Fruit fly (Drosophila melanogaster): ENCODE results near the gene CG2310.

The CG2310 gene

DNA sequence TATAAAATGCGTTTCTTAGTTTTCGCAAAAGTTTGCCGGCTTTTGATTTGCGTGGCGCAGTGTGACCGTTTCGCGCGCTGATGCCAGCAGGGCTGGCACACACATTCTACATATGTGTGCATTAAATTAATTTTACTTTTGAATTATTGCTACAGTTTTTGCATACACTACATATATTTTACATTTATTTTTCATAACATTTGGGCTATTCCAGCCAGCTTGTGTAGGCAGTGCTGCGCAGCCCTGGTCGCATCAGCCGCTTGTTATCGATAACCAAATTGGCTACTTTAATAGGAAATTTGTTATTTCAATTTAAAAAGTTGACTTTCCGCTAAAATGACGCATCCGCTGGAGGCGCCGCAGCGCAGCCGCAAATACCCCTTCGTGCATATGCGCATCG lies 4.1 kb downstream of the CG2310 start, which contains the start of the genes CG2321 and CG2006 (continued):
- no peak for TF ChIP-seq NC2α (GFP tag; optimal IDR thresholded peaks at IDR 0.05)
- TF ChIP-seq Trl (optimal IDR thresholded peaks at IDR 0.05): no peak
- TF ChIP-seq Trl (GFP tag; optimal IDR thresholded peaks at IDR 0.05): peak; percentile 66
- no peak for TF ChIP-seq Neu2 (GFP tag; optimal IDR thresholded peaks at IDR 0.05; ENCODE audit: borderline replicate concordance)
- TF ChIP-seq CG10209 (GFP tag; optimal IDR thresholded peaks at IDR 0.05): no peak
- TF ChIP-seq PHDP (tag; optimal IDR thresholded peaks at IDR 0.05): peak; percentile 45
- peak; percentile 32 for TF ChIP-seq CG7271 (tag; optimal IDR thresholded peaks at IDR 0.05)
- no peak for TF ChIP-seq Mes4 (GFP tag; optimal IDR thresholded peaks at IDR 0.05)
- peak; percentile 40 for TF ChIP-seq CG18764 (GFP tag; optimal IDR thresholded peaks at IDR 0.05)
- no peak for TF ChIP-seq CG2889 (GFP tag; IDR thresholded peaks at IDR 0.05)
- no peak for TF ChIP-seq aop (GFP tag; IDR thresholded peaks at IDR 0.05)
- peak; percentile 11 for TF ChIP-seq Max (GFP tag; optimal IDR thresholded peaks at IDR 0.05)
- TF ChIP-seq gcm (GFP tag; optimal IDR thresholded peaks at IDR 0.05): no peak
- TF ChIP-seq rib (GFP tag; IDR thresholded peaks at IDR 0.05): peak; percentile 92
- no peak for TF ChIP-seq CG11398 (GFP tag; optimal IDR thresholded peaks at IDR 0.05)
- peak; percentile 65 for TF ChIP-seq CG8765 (GFP tag; IDR thresholded peaks at IDR 0.05)
- TF ChIP-seq Ets65A (GFP tag): no peak
- TF ChIP-seq sob (GFP tag; IDR thresholded peaks at IDR 0.05): peak; percentile 55
- TF ChIP-seq E2f1 (GFP tag; IDR thresholded peaks at IDR 0.05): peak; percentile 46; the same call in 1 of the 2 replicates
- 0 out of 2 replicates have a peak, but pooled peaks have one; percentile 34 for TF ChIP-seq danr (GFP tag; IDR thresholded peaks at IDR 0.05)
- TF ChIP-seq wdn (GFP tag; IDR thresholded peaks at IDR 0.05): no peak
- no peak for TF ChIP-seq hkb (optimal IDR thresholded peaks at IDR 0.05)
- TF ChIP-seq hkb (GFP tag; IDR thresholded peaks at IDR 0.05): peak; percentile 53; the same call in 1 of the 2 replicates
- peak; percentile 19 for TF ChIP-seq CG18011 (GFP tag; optimal IDR thresholded peaks at IDR 0.05)
- peak; percentile 79 for TF ChIP-seq CG2120 (GFP tag; optimal IDR thresholded peaks at IDR 0.05)
- 0 out of 3 replicates have a peak, but pooled peaks have one; percentile 22 for TF ChIP-seq so (GFP tag; IDR thresholded peaks at IDR 0.05)
- TF ChIP-seq CG13624 (GFP tag; optimal IDR thresholded peaks at IDR 0.05): peak; percentile 65
- peak; percentile 60 for TF ChIP-seq slou (GFP tag; optimal IDR thresholded peaks at IDR 0.05)
- TF ChIP-seq Lhr (GFP tag; optimal IDR thresholded peaks at IDR 0.05): peak; percentile 77
- peak; percentile 32 for TF ChIP-seq eyg (GFP tag; optimal IDR thresholded peaks at IDR 0.05)
- peak; percentile 66 for TF ChIP-seq Sry-δ (GFP tag; optimal IDR thresholded peaks at IDR 0.05)
- no peak for TF ChIP-seq Awh (GFP tag; IDR thresholded peaks at IDR 0.05)
- TF ChIP-seq Hr51 (GFP tag; optimal IDR thresholded peaks at IDR 0.05): peak in 1 of 2 experiments; percentile 15
- TF ChIP-seq kay (GFP tag; optimal IDR thresholded peaks at IDR 0.05): peak; percentile 28
- no peak for TF ChIP-seq Dad (GFP tag; optimal IDR thresholded peaks at IDR 0.05)
- TF ChIP-seq CG32532 (GFP tag; IDR thresholded peaks at IDR 0.05): peak; percentile 66
- TF ChIP-seq CG7839 (tag; optimal IDR thresholded peaks at IDR 0.05): no peak
- 0 out of 2 replicates have a peak, but pooled peaks have one; percentile 31 for TF ChIP-seq Nf-YA (GFP tag; IDR thresholded peaks at IDR 0.05)
- TF ChIP-seq CG1603 (tag; optimal IDR thresholded peaks at IDR 0.05): peak; percentile 81
- no peak for TF ChIP-seq CG8478 (optimal IDR thresholded peaks at IDR 0.05)
- TF ChIP-seq CG17612 (GFP tag; IDR thresholded peaks at IDR 0.05): no peak
- TF ChIP-seq Opbp (GFP tag; IDR thresholded peaks at IDR 0.05; ENCODE audit: partially characterized antibody): peak; percentile 75
- peak; percentile 64 for TF ChIP-seq nerfin-2 (GFP tag; IDR thresholded peaks at IDR 0.05; ENCODE audit: partially characterized antibody)
- peak; percentile 80 for TF ChIP-seq CTCF (GFP tag; optimal IDR thresholded peaks at IDR 0.05)
- peak; percentile 60 for TF ChIP-seq CG1024 (GFP tag; IDR thresholded peaks at IDR 0.05)
- TF ChIP-seq Atf6 (GFP tag; IDR thresholded peaks at IDR 0.05): no peak
- TF ChIP-seq TFAM (GFP tag; optimal IDR thresholded peaks at IDR 0.05): no peak
- no peak for TF ChIP-seq Lim3 (GFP tag; IDR thresholded peaks at IDR 0.05)
- TF ChIP-seq Deaf1 (tag; optimal IDR thresholded peaks at IDR 0.05): no peak
- TF ChIP-seq bcd (GFP tag; optimal IDR thresholded peaks at IDR 0.05): peak; percentile 42
- no peak for TF ChIP-seq exex (tag; optimal IDR thresholded peaks at IDR 0.05)
- TF ChIP-seq CG11504 (tag; optimal IDR thresholded peaks at IDR 0.05): no peak
- peak; percentile 59 for TF ChIP-seq CG12155 (GFP tag; optimal IDR thresholded peaks at IDR 0.05)
